Worm (Caenorhabditis elegans) whole organism, L2 larva: Measurements from ENCODE around the gene F22F7.11.
"Not testable (repeated sequence)": the region's sequence is repeated elsewhere in the genome, so short reads cannot be mapped to it uniquely, and the experiment has no call there.

Experiments
- F13H6.1 ChIP-seq: sonication (generic microtip); optimal IDR thresholded peaks from 2 replicates; lab custom pipeline; 2016; ENCODE audit warnings: missing genetic modification characterization, missing compliant biosample characterization
- Y55F3AM.14 ChIP-seq: fragments of 200-800 bp; sonication (Bioruptor generic); optimal IDR thresholded peaks from 2 replicates; lab custom pipeline; 2018; ENCODE audit warnings: mild to moderate bottlenecking, missing genetic modification characterization, missing compliant biosample characterization
- ZK546.5 ChIP-seq: sonication (generic microtip); optimal IDR thresholded peaks from 2 replicates; lab custom pipeline; 2017; ENCODE audit warnings: missing biosample characterization, missing genetic modification characterization
- alr-1 ChIP-seq: fragments of 150-350 bp; optimal IDR thresholded peaks from 2 replicates; lab custom pipeline; 2014; ENCODE audit warnings: missing biosample characterization, missing genetic modification characterization
- aly-2 ChIP-seq: fragments of 150-350 bp; optimal IDR thresholded peaks from 2 replicates; lab custom pipeline; 2014; ENCODE audit warnings: missing biosample characterization, missing genetic modification characterization
- ama-1 ChIP-seq: fragments of 150-350 bp; optimal IDR thresholded peaks from 2 replicates; lab custom pipeline; 2018; ENCODE audit warnings: inconsistent platforms
- blmp-1 ChIP-seq: sonication (generic microtip); optimal IDR thresholded peaks from 2 replicates; lab custom pipeline; 2017; ENCODE audit warnings: missing genetic modification characterization, mild to moderate bottlenecking, missing compliant biosample characterization, antibody characterized with exemption, moderate library complexity; ENCODE audit not compliant: insufficient read depth
- ceh-16 ChIP-seq: fragments of 150-350 bp; optimal IDR thresholded peaks from 2 replicates; lab custom pipeline; 2014; ENCODE audit warnings: missing biosample characterization, missing genetic modification characterization
- crh-2 ChIP-seq: sonication (generic microtip); optimal IDR thresholded peaks from 2 replicates; lab custom pipeline; 2017; ENCODE audit warnings: missing biosample characterization, missing genetic modification characterization
- dmd-4 ChIP-seq: sonication (generic microtip); optimal IDR thresholded peaks from 2 replicates; lab custom pipeline; 2017; ENCODE audit warnings: missing biosample characterization, missing genetic modification characterization
- elt-1 ChIP-seq: fragments of 150-350 bp; optimal IDR thresholded peaks from 2 replicates; lab custom pipeline; 2014; ENCODE audit warnings: missing biosample characterization, missing genetic modification characterization
- elt-3 ChIP-seq: sonication (generic microtip); optimal IDR thresholded peaks from 2 replicates; lab custom pipeline; 2017; ENCODE audit warnings: missing biosample characterization, missing genetic modification characterization
- gmeb-1 ChIP-seq: fragments of 150-350 bp; optimal IDR thresholded peaks from 2 replicates; lab custom pipeline; 2014; ENCODE audit warnings: missing biosample characterization, missing genetic modification characterization
- lin-11 ChIP-seq: fragments of 150-350 bp; sonication (generic microtip); optimal IDR thresholded peaks from 2 replicates; lab custom pipeline; 2014; ENCODE audit warnings: missing biosample characterization, missing genetic modification characterization, inconsistent platforms, mixed read lengths
- lin-39 ChIP-seq: fragments of 150-350 bp; optimal IDR thresholded peaks from 2 replicates; lab custom pipeline; 2014; ENCODE audit warnings: missing biosample characterization, missing genetic modification reagents, missing genetic modification characterization
- mab-5 ChIP-seq: fragments of 150-350 bp; optimal IDR thresholded peaks from 2 replicates; lab custom pipeline; 2014; ENCODE audit warnings: missing biosample characterization, missing genetic modification characterization
- mbf-1 ChIP-seq: sonication (generic microtip); optimal IDR thresholded peaks from 2 replicates; lab custom pipeline; 2017; ENCODE audit warnings: missing biosample characterization, missing genetic modification characterization
- mdl-1 ChIP-seq, 2 experiments: fragments of 150-350 bp in 1 of 2; sonication (generic microtip) in 1 of 2; optimal IDR thresholded peaks; 2 replicates each; lab custom pipeline; 2017; ENCODE audit warnings: missing biosample characterization in 2 of 2, missing genetic modification characterization in 2 of 2
- nhr-10 ChIP-seq: sonication (generic microtip); optimal IDR thresholded peaks from 2 replicates; lab custom pipeline; 2017; ENCODE audit warnings: missing biosample characterization, missing genetic modification characterization
- nhr-12 ChIP-seq: fragments of 150-350 bp; optimal IDR thresholded peaks from 2 replicates; lab custom pipeline; 2014; ENCODE audit warnings: missing biosample characterization, missing genetic modification characterization
- nhr-129 ChIP-seq: fragments of 150-350 bp; optimal IDR thresholded peaks from 2 replicates; lab custom pipeline; 2014; ENCODE audit warnings: missing biosample characterization, missing genetic modification characterization
- nhr-237 ChIP-seq: fragments of 150-350 bp; optimal IDR thresholded peaks from 2 replicates; lab custom pipeline; 2014; ENCODE audit warnings: missing biosample characterization, missing genetic modification characterization
- nhr-25 ChIP-seq: fragments of 150-350 bp; sonication (generic microtip); optimal IDR thresholded peaks from 3 replicates; lab custom pipeline; 2014; ENCODE audit warnings: missing biosample characterization, missing genetic modification characterization
- peb-1 ChIP-seq: fragments of 150-350 bp; optimal IDR thresholded peaks from 2 replicates; lab custom pipeline; 2014; ENCODE audit warnings: missing biosample characterization, missing genetic modification characterization
- skn-1 ChIP-seq: sonication (generic microtip); optimal IDR thresholded peaks from 2 replicates; lab custom pipeline; 2017; ENCODE audit warnings: missing biosample characterization, missing genetic modification characterization
- sma-3 ChIP-seq: sonication (generic microtip); optimal IDR thresholded peaks from 2 replicates; lab custom pipeline; 2016; ENCODE audit warnings: missing genetic modification reagents, missing genetic modification characterization, missing compliant biosample characterization
- snpc-4 ChIP-seq: fragments of 150-350 bp; optimal IDR thresholded peaks from 2 replicates; lab custom pipeline; 2014; ENCODE audit warnings: missing biosample characterization, missing genetic modification characterization
- unc-39 ChIP-seq: fragments of 150-350 bp; optimal IDR thresholded peaks from 2 replicates; lab custom pipeline; 2014; ENCODE audit warnings: missing biosample characterization, missing genetic modification characterization
- unc-55 ChIP-seq: fragments of 150-350 bp; sonication (generic microtip); optimal IDR thresholded peaks from 3 replicates; lab custom pipeline; 2014; ENCODE audit warnings: missing biosample characterization, missing genetic modification reagents, missing genetic modification characterization
- unc-62 ChIP-seq: fragments of 150-350 bp; optimal IDR thresholded peaks from 2 replicates; lab custom pipeline; 2014; ENCODE audit warnings: missing biosample characterization, missing genetic modification reagents, missing genetic modification characterization
- zag-1 ChIP-seq: fragments of 150-350 bp; optimal IDR thresholded peaks from 2 replicates; lab custom pipeline; 2014; ENCODE audit warnings: missing biosample characterization, missing genetic modification characterization
- ztf-4 ChIP-seq: fragments of 150-350 bp; optimal IDR thresholded peaks from 2 replicates; lab custom pipeline; 2014; ENCODE audit warnings: missing biosample characterization, missing genetic modification characterization

The F22F7.11 gene

DNA sequence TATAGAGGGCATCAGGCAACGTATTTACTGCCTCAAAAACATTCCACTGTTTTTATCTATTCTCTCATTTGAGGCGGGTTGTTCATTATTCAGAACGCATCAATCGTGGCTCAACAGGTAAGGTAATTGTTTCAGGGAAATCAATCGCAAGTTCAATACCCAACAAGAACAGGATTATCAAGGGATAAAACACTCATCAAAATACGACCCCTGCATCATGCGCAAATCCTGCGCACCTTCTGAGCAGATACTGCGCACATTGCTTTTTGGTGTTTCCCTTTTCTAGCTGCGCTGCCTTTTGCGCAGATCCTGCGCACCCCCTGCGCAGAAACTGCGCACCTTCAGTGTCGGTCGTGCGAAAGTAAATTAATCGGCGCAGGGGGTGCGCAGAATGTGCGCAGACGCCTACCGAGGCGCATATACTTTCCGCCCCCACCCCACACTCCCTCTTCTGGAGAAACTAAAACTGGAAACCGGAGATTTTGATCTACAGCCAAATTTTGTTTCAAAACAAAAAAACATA, 33.8 kb upstream of the F22F7.11 start, which contains the start of gene F36F12.3:
TSS of gene F36F12.3 (plus strand) at position 51 of the 523 bp plus-strand sequence.
- TF ChIP-seq lin-11 (tag; lab: Kevin White, UChicago); sma-3 (GFP tag; lab: Kevin White, UChicago); zag-1 (tag; lab: Kevin White, UChicago): not testable (repeated sequence)
- TF ChIP-seq, all 48 proteins: peak for 0; not testable (repeated sequence) for 48

DNA sequence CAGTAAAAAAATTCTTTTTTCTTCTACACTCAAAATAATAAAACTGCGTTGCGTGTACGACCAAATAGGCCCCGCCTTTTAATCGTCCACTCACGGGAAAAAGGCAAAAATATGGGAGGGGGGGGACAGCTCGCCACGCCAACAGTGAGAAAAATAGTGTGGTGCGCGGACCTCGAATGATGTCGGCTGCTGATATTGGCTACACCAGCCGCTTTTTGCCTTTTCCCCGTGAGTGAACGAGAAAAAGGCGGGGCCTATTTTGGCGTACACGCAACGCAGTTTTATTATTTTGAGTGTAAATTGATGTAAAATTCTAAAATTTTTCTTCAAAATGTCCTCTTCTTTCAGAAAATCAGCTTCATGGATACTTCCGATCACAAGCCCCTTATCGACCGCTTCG, 29.3 kb upstream of the F22F7.11 start, which contains the start of gene ztf-28:
TSS of gene ztf-28 (plus strand) at position 349 of the 400 bp plus-strand sequence.
- not testable (repeated sequence) for TF ChIP-seq mab-5; blmp-1 (tag; lab: Kevin White, UChicago); ceh-16

DNA sequence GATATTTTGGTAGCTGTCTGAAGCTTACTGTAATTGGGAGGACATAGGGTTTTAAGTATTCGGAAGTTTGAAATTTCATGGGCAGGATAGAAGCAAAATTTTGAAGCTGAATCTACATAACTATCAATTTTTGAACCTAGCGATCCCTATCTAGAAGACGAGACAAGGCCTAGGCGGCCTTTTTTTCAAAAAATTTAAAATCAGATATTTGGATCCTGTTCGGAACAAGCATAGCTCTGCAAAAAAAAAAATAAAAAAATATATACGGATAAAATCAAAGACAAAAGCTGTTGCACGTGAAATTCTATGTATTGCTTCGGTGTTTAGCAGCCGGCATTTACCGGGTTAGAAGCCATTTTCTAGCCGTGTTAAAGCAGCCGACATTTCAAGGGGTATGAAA, 24.4 kb upstream of the F22F7.11 start, which contains the start of gene F36F12.2:
TSS of gene F36F12.2 (minus strand) at position 101 of the 400 bp plus-strand sequence.
- TF ChIP-seq unc-55 (GFP tag; lab: Kevin White, UChicago): no peak

ce11 chrV:2095772-2096171, 23.9 kb upstream of the F22F7.11 start, which contains the start of gene clec-207:
Gene clec-207, plus strand, starts transcription at chrV:2096072.
- TF ChIP-seq snpc-4 (tag; lab: Kevin White, UChicago): no peak
- no peak for TF ChIP-seq F13H6.1 (tag; lab: Kevin White, UChicago)
- no peak for TF ChIP-seq nhr-237 (tag; lab: Kevin White, UChicago)
- TF ChIP-seq nhr-12: no peak
- no peak for TF ChIP-seq ceh-16
- no peak for TF ChIP-seq alr-1 (tag; lab: Kevin White, UChicago)
- TF ChIP-seq nhr-25: no peak
- no peak for TF ChIP-seq nhr-129
- TF ChIP-seq crh-2 (tag; lab: Kevin White, UChicago): no peak
- no peak for TF ChIP-seq unc-55 (GFP tag; lab: Kevin White, UChicago)
- no peak for TF ChIP-seq mab-5
- no peak for TF ChIP-seq ama-1
- TF ChIP-seq unc-62 (GFP tag; lab: Kevin White, UChicago): no peak
- no peak for TF ChIP-seq gmeb-1 (tag; lab: Kevin White, UChicago)
- no peak for TF ChIP-seq nhr-10 (tag; lab: Kevin White, UChicago)
- TF ChIP-seq sma-3 (GFP tag; lab: Kevin White, UChicago): no peak
- no peak for TF ChIP-seq unc-39 (tag; lab: Kevin White, UChicago)
- no peak for TF ChIP-seq lin-39 (tag; lab: Kevin White, UChicago)
- no peak for TF ChIP-seq Y55F3AM.14 (GFP tag; lab: Kevin White, UChicago)
- TF ChIP-seq, all 48 proteins: peak for 0

ce11 chrV:2097653-2098052, 22.0 kb upstream of the F22F7.11 start, which contains the start of gene clec-208:
Gene clec-208, plus strand, starts transcription at chrV:2097953.
- no peak for TF ChIP-seq mbf-1
- TF ChIP-seq mdl-1 (tag; optimal IDR thresholded peaks at IDR 0.05; lab: Kevin White, UChicago): no peak
- no peak for TF ChIP-seq ztf-4
- TF ChIP-seq unc-55 (GFP tag; lab: Kevin White, UChicago): no peak
- TF ChIP-seq dmd-4 (tag; lab: Kevin White, UChicago): no peak
- TF ChIP-seq peb-1: no peak
- no peak for TF ChIP-seq alr-1 (tag; lab: Kevin White, UChicago)
- TF ChIP-seq skn-1 (tag; lab: Kevin White, UChicago): no peak
- TF ChIP-seq zag-1 (tag; lab: Kevin White, UChicago): no peak
- TF ChIP-seq elt-1: no peak
- no peak for TF ChIP-seq nhr-10 (tag; lab: Kevin White, UChicago)
- TF ChIP-seq sma-3 (GFP tag; lab: Kevin White, UChicago): no peak
- TF ChIP-seq F13H6.1 (tag; lab: Kevin White, UChicago): no peak
- TF ChIP-seq ama-1: no peak
- no peak for TF ChIP-seq ceh-16

- no peak for TF ChIP-seq unc-62 (GFP tag; lab: Kevin White, UChicago)
- TF ChIP-seq sma-3 (GFP tag; lab: Kevin White, UChicago): no peak
- no peak for TF ChIP-seq nhr-10 (tag; lab: Kevin White, UChicago)
- no peak for TF ChIP-seq blmp-1 (tag; lab: Kevin White, UChicago)
- TF ChIP-seq elt-3: no peak
- TF ChIP-seq peb-1: no peak
- TF ChIP-seq aly-2 (tag; lab: Kevin White, UChicago): no peak
- no peak for TF ChIP-seq ceh-16
- no peak for TF ChIP-seq gmeb-1 (tag; lab: Kevin White, UChicago)
- no peak for TF ChIP-seq ama-1
- no peak for TF ChIP-seq dmd-4 (tag; lab: Kevin White, UChicago)
- TF ChIP-seq ZK546.5: no peak
Measured at ce11 chrV:2099040-2099439, 20.6 kb upstream of the F22F7.11 start, which contains the start of gene F36F12.7. Gene F36F12.7, plus strand, starts transcription at chrV:2099340.
